Fruit fly (Drosophila melanogaster) whole organism, embryonic: ENCODE results near the gene Mdr65.

ENCODE experiments used
- Bgb ChIP-seq: fragments of 200-800 bp; sonication (Bioruptor generic); IDR thresholded peaks from 2 replicates; pipeline ENCODE4 v1.3.6; 2022; ENCODE audit warnings: missing biosample characterization, missing genetic modification characterization; ENCODE audit not compliant: partially characterized antibody
- CG10431 ChIP-seq: fragments of 200-800 bp; sonication (Bioruptor generic); optimal IDR thresholded peaks from 3 replicates; lab custom pipeline; 2018; ENCODE audit warnings: missing biosample characterization, mild to moderate bottlenecking, missing genetic modification characterization
- CG10462 ChIP-seq: fragments of 200-800 bp; sonication (Bioruptor generic); optimal IDR thresholded peaks from 2 replicates; lab custom pipeline; 2016; ENCODE audit warnings: missing biosample characterization, missing genetic modification characterization
- CG11723 ChIP-seq: fragments of 200-800 bp; sonication (Bioruptor generic); optimal IDR thresholded peaks from 2 replicates; lab custom pipeline; 2017; ENCODE audit warnings: missing biosample characterization, mild to moderate bottlenecking, missing genetic modification characterization
- CG1233 ChIP-seq: fragments of 200-800 bp; sonication (Bioruptor generic); optimal IDR thresholded peaks from 4 replicates; lab custom pipeline; 2018; ENCODE audit warnings: missing biosample characterization, mild to moderate bottlenecking, missing genetic modification characterization
- CG13424 ChIP-seq: fragments of 200-800 bp; sonication (Bioruptor generic); optimal IDR thresholded peaks from 2 replicates; lab custom pipeline; 2019; ENCODE audit warnings: missing biosample characterization, mild to moderate bottlenecking, missing genetic modification characterization, moderate library complexity
- CG13775 ChIP-seq: fragments of 200-800 bp; sonication (Bioruptor generic); optimal IDR thresholded peaks from 3 replicates; lab custom pipeline; 2017; ENCODE audit warnings: missing biosample characterization, mild to moderate bottlenecking, missing genetic modification characterization
- CG14860 ChIP-seq: fragments of 200-800 bp; sonication (Bioruptor generic); IDR thresholded peaks from 3 replicates; pipeline ENCODE4 v1.3.6; 2022; ENCODE audit warnings: missing biosample characterization, missing genetic modification characterization; ENCODE audit not compliant: partially characterized antibody
- CG16779 ChIP-seq: fragments of 200-800 bp; sonication (Bioruptor generic); IDR thresholded peaks from 2 replicates; pipeline ENCODE4 v1.3.6; 2022; ENCODE audit warnings: missing biosample characterization, missing genetic modification characterization
- CG16813 ChIP-seq: fragments of 200-800 bp; sonication (Bioruptor generic); IDR thresholded peaks from 3 replicates; pipeline ENCODE4 v1.3.6; 2022; ENCODE audit warnings: missing biosample characterization, missing genetic modification characterization; ENCODE audit not compliant: partially characterized antibody
- CG17186 ChIP-seq: fragments of 200-800 bp; sonication (Bioruptor generic); optimal IDR thresholded peaks from 3 replicates; lab custom pipeline; 2017; ENCODE audit warnings: missing biosample characterization, missing genetic modification reagents, missing genetic modification characterization
- CG17385 ChIP-seq: fragments of 200-800 bp; sonication (Bioruptor generic); optimal IDR thresholded peaks from 3 replicates; lab custom pipeline; 2018; ENCODE audit warnings: missing biosample characterization, mild to moderate bottlenecking, missing genetic modification characterization
- CG18599 ChIP-seq: fragments of 200-800 bp; sonication (Bioruptor generic); optimal IDR thresholded peaks from 3 replicates; lab custom pipeline; 2017; ENCODE audit warnings: missing biosample characterization, missing genetic modification characterization, mild to moderate bottlenecking, moderate library complexity, missing genetic modification reagents
- CG2712 ChIP-seq: fragments of 200-800 bp; optimal IDR thresholded peaks from 3 replicates; lab custom pipeline; 2019; ENCODE audit warnings: missing biosample characterization, mild to moderate bottlenecking, missing genetic modification characterization, moderate library complexity
- CG3065 ChIP-seq: fragments of 200-800 bp; sonication (Bioruptor generic); optimal IDR thresholded peaks from 2 replicates; lab custom pipeline; 2016; ENCODE audit warnings: missing biosample characterization, missing genetic modification characterization
- CG32767 ChIP-seq: fragments of 200-800 bp; sonication (Bioruptor generic); IDR thresholded peaks from 2 replicates; pipeline ENCODE4 v1.3.6; 2022; ENCODE audit warnings: missing biosample characterization, missing genetic modification characterization
- CG3726 ChIP-seq: fragments of 200-800 bp; sonication (Bioruptor generic); IDR thresholded peaks from 3 replicates; pipeline ENCODE4, ENCODE4 v1.3.6; 2022; ENCODE audit warnings: missing biosample characterization, missing genetic modification characterization
- CG5245 ChIP-seq: fragments of 200-800 bp; sonication (Bioruptor generic); optimal IDR thresholded peaks from 3 replicates; lab custom pipeline; 2016; ENCODE audit warnings: missing biosample characterization, missing genetic modification characterization
- CG7839 ChIP-seq: fragments of 200-800 bp; sonication (Bioruptor generic); optimal IDR thresholded peaks from 3 replicates; lab custom pipeline; 2018; ENCODE audit warnings: missing biosample characterization, mild to moderate bottlenecking, missing genetic modification characterization, moderate library complexity
- CG7987 ChIP-seq: fragments of 200-800 bp; sonication (Bioruptor generic); optimal IDR thresholded peaks from 2 replicates; lab custom pipeline; 2018; ENCODE audit warnings: missing biosample characterization, mild to moderate bottlenecking, missing genetic modification characterization, moderate library complexity
- CG8281 ChIP-seq: fragments of 200-800 bp; sonication (Bioruptor generic); optimal IDR thresholded peaks from 2 replicates; lab custom pipeline; 2018; ENCODE audit warnings: missing biosample characterization, mild to moderate bottlenecking, missing genetic modification characterization, moderate library complexity
- Dll ChIP-seq: fragments of 200-800 bp; sonication (Bioruptor generic); IDR thresholded peaks from 4 replicates; pipeline ENCODE4 v1.3.6; 2022; ENCODE audit warnings: missing biosample characterization, missing genetic modification characterization; ENCODE audit not compliant: partially characterized antibody
- Drgx ChIP-seq: fragments of 200-800 bp; sonication (Bioruptor generic); IDR thresholded peaks from 2 replicates; pipeline ENCODE4 v1.3.6; 2022; ENCODE audit warnings: missing biosample characterization, missing genetic modification characterization
- Fer2 ChIP-seq: fragments of 200-800 bp; sonication (Bioruptor generic); optimal IDR thresholded peaks from 2 replicates; lab custom pipeline; 2018; ENCODE audit warnings: missing biosample characterization, mild to moderate bottlenecking, missing genetic modification characterization, moderate library complexity
- H2.0 ChIP-seq: fragments of 200-800 bp; sonication (Bioruptor generic); IDR thresholded peaks from 2 replicates; pipeline ENCODE4 v1.3.6; 2022; ENCODE audit warnings: missing biosample characterization, missing genetic modification characterization
- Hr51 ChIP-seq, 2 experiments: fragments of 200-800 bp; sonication (Bioruptor generic); optimal IDR thresholded peaks; 2 replicates in 1 of 2; 3 replicates in 1 of 2; lab custom pipeline; 2016 to 2018; ENCODE audit warnings: missing biosample characterization in 2 of 2, missing genetic modification characterization in 2 of 2, mild to moderate bottlenecking in 1 of 2, moderate library complexity in 1 of 2
- Hr78 ChIP-seq, 2 experiments: fragments of 200-800 bp in 1 of 2; fragments of >200 bp in 1 of 2; sonication (Bioruptor generic) in 1 of 2; optimal IDR thresholded peaks; 2 replicates each; lab custom pipeline; 2017 to 2019; ENCODE audit warnings: missing biosample characterization in 2 of 2, missing genetic modification characterization in 2 of 2, mild to moderate bottlenecking in 1 of 2, moderate library complexity in 1 of 2
- NC2β ChIP-seq: fragments of 200-800 bp; sonication (Bioruptor generic); optimal IDR thresholded peaks from 2 replicates; lab custom pipeline; 2016; ENCODE audit warnings: missing biosample characterization, missing genetic modification characterization
- Ptx1 ChIP-seq: fragments of 200-800 bp; sonication (Bioruptor generic); IDR thresholded peaks from 2 replicates; pipeline ENCODE4 v1.3.6; 2022; ENCODE audit warnings: missing biosample characterization, missing genetic modification characterization
- Rfx ChIP-seq: fragments of 200-800 bp; sonication (Bioruptor generic); IDR thresholded peaks from 2 replicates; pipeline ENCODE4 v1.3.6; 2022; ENCODE audit warnings: missing biosample characterization, missing genetic modification characterization
- ap ChIP-seq: fragments of 200-800 bp; sonication (Bioruptor generic); IDR thresholded peaks from 2 replicates; pipeline ENCODE4 v1.3.6; 2022; ENCODE audit warnings: missing biosample characterization, missing genetic modification characterization
- chinmo ChIP-seq: fragments of 200-800 bp; sonication (Bioruptor generic); IDR thresholded peaks from 4 replicates; pipeline ENCODE4 v1.3.6; 2022; ENCODE audit warnings: missing biosample characterization, missing genetic modification characterization; ENCODE audit not compliant: partially characterized antibody
- corto ChIP-seq: fragments of 200-800 bp; sonication (Bioruptor generic); optimal IDR thresholded peaks from 2 replicates; lab custom pipeline; 2016; ENCODE audit warnings: missing biosample characterization, mild to moderate bottlenecking, missing genetic modification characterization, moderate library complexity
- gcm ChIP-seq: fragments of 200-800 bp; sonication (Bioruptor generic); optimal IDR thresholded peaks from 2 replicates; lab custom pipeline; 2019; ENCODE audit warnings: missing biosample characterization, mild to moderate bottlenecking, missing genetic modification characterization, moderate library complexity
- gsb ChIP-seq: fragments of 200-800 bp; sonication (Bioruptor generic); IDR thresholded peaks from 2 replicates; pipeline ENCODE4 v1.3.6; 2022; ENCODE audit warnings: missing biosample characterization, missing genetic modification characterization
- kah ChIP-seq: fragments of 200-800 bp; sonication (Bioruptor generic); optimal IDR thresholded peaks from 2 replicates; lab custom pipeline; 2018; ENCODE audit warnings: missing biosample characterization, mild to moderate bottlenecking, missing genetic modification characterization
- lmd ChIP-seq: fragments of 200-800 bp; sonication (Bioruptor generic); IDR thresholded peaks from 2 replicates; pipeline ENCODE4 v1.3.6; 2022; ENCODE audit warnings: missing biosample characterization, missing genetic modification characterization
- lola ChIP-seq, 3 experiments: fragments of >200 bp in 2 of 3; fragments of 200-800 bp in 1 of 3; sonication (Bioruptor generic) in 1 of 3; optimal IDR thresholded peaks; 2 replicates each; lab custom pipeline; 2017 to 2019; ENCODE audit warnings: missing biosample characterization in 3 of 3, missing genetic modification characterization in 3 of 3, mild to moderate bottlenecking in 1 of 3, moderate library complexity in 1 of 3
- lov ChIP-seq, 2 experiments: fragments of 200-800 bp in 1 of 2; fragments of >200 bp in 1 of 2; sonication (Bioruptor generic) in 1 of 2; IDR thresholded peaks in 1 of 2; optimal IDR thresholded peaks in 1 of 2; 2 replicates in 1 of 2; 3 replicates in 1 of 2; pipeline versions ENCODE4 v1.3.6 to Lab custom; 2017 to 2022; ENCODE audit warnings: missing biosample characterization in 1 of 2, missing genetic modification characterization in 1 of 2
- nau ChIP-seq: fragments of 200-800 bp; sonication (Bioruptor generic); optimal IDR thresholded peaks from 3 replicates; lab custom pipeline; 2017; ENCODE audit warnings: missing biosample characterization, mild to moderate bottlenecking, missing genetic modification characterization, missing genetic modification reagents
- odd ChIP-seq: fragments of 200-800 bp; sonication (Bioruptor generic); optimal IDR thresholded peaks from 2 replicates; lab custom pipeline; 2017; ENCODE audit warnings: missing biosample characterization, mild to moderate bottlenecking, missing genetic modification characterization
- pita ChIP-seq: fragments of 200-800 bp; sonication (Bioruptor generic); optimal IDR thresholded peaks from 2 replicates; lab custom pipeline; 2017; ENCODE audit warnings: missing biosample characterization, mild to moderate bottlenecking, missing genetic modification characterization
- slou ChIP-seq: fragments of 200-800 bp; sonication (Bioruptor generic); optimal IDR thresholded peaks from 3 replicates; lab custom pipeline; 2016; ENCODE audit warnings: missing biosample characterization, missing genetic modification characterization
- sna ChIP-seq: fragments of 200-800 bp; sonication (Bioruptor generic); IDR thresholded peaks from 2 replicates; pipeline ENCODE4 v1.3.6; 2022; ENCODE audit warnings: missing biosample characterization, missing genetic modification characterization; ENCODE audit not compliant: partially characterized antibody
- tin ChIP-seq: fragments of 200-800 bp; sonication (Bioruptor generic); optimal IDR thresholded peaks from 3 replicates; lab custom pipeline; 2016; ENCODE audit warnings: missing biosample characterization, missing genetic modification characterization
- toy ChIP-seq: fragments of 200-800 bp; sonication (Bioruptor generic); IDR thresholded peaks from 2 replicates; pipeline ENCODE4 v1.3.6; 2022; ENCODE audit warnings: missing biosample characterization, missing genetic modification characterization
- yki ChIP-seq: fragments of >200 bp; optimal IDR thresholded peaks from 3 replicates; lab custom pipeline; 2018

Mdr65 gene

dm6 chr3L:6192822-6193555, 52.6 kb downstream of the Mdr65 start, which contains the start of the genes Sf3b6 and Tnpo (continued):
- TF ChIP-seq CG3726 (GFP tag; lab: Robert Waterston, UW) (peak; percentile 57; the same call in 1 of the 3 replicates), CG7839 (tag; lab: Kevin White, UChicago) (no peak), CG32767 (GFP tag; lab: Robert Waterston, UW) (peak; percentile 82), Dll (GFP tag; lab: Robert Waterston, UW) (peak; percentile 84), lov (optimal IDR thresholded peaks at IDR 0.05; lab: Kevin White, UChicago) (no peak), lov (GFP tag; IDR thresholded peaks at IDR 0.05; lab: Robert Waterston, UW) (peak; percentile 56; the same call in 1 of the 3 replicates), H2.0 (GFP tag; lab: Robert Waterston, UW) (peak; percentile 66; the same call in 1 of the 2 replicates), CG17385 (no peak), CG1233 (GFP tag; lab: Kevin White, UChicago) (peak; percentile 74), Hr51 (GFP tag; optimal IDR thresholded peaks at IDR 0.05; lab: Kevin White, UChicago) (peak in 1 of 2 experiments; percentile 55), chinmo (GFP tag; lab: Robert Waterston, UW) (no peak), tin (peak; percentile 80), CG11723 (GFP tag; lab: Kevin White, UChicago) (no peak), yki (lab: Kevin White, UChicago) (no peak), gsb (GFP tag; lab: Robert Waterston, UW) (peak; percentile 58), CG5245 (GFP tag; lab: Kevin White, UChicago) (peak; percentile 66), lmd (GFP tag; lab: Robert Waterston, UW) (peak; percentile 85), Drgx (GFP tag; lab: Robert Waterston, UW) (peak; percentile 61), Bgb (GFP tag; lab: Robert Waterston, UW) (peak; percentile 56; the same call in 1 of the 2 replicates), CG18599 (GFP tag; lab: Kevin White, UChicago) (no peak), toy (GFP tag; lab: Robert Waterston, UW) (peak; percentile 43; the same call in 1 of the 2 replicates), gcm (GFP tag; lab: Kevin White, UChicago) (no peak), pita (GFP tag; lab: Kevin White, UChicago) (no peak), nau (GFP tag; lab: Kevin White, UChicago) (no peak), CG16779 (GFP tag; lab: Robert Waterston, UW) (no peak), CG10431 (peak; percentile 58), Hr78 (GFP tag; optimal IDR thresholded peaks at IDR 0.05; lab: Kevin White, UChicago) (no peak), corto (GFP tag; lab: Kevin White, UChicago) (no peak), slou (GFP tag; lab: Kevin White, UChicago) (peak; percentile 82), CG17186 (GFP tag; lab: Kevin White, UChicago) (peak; percentile 62), CG14860 (peak; percentile 47; the same call in 2 of the 3 replicates), CG16813 (GFP tag; lab: Robert Waterston, UW) (peak; percentile 63), CG7987 (peak; percentile 2), CG2712 (tag; lab: Kevin White, UChicago) (peak; percentile 88), odd (no peak), Rfx (GFP tag; lab: Robert Waterston, UW) (peak; percentile 88), CG10462 (GFP tag; lab: Kevin White, UChicago) (peak; percentile 64), sna (GFP tag; lab: Robert Waterston, UW) (peak; percentile 61; the same call in 1 of the 2 replicates), CG13424 (tag; lab: Kevin White, UChicago) (peak; percentile 90), CG8281 (tag; lab: Kevin White, UChicago) (no peak), kah (GFP tag; lab: Kevin White, UChicago) (peak; percentile 30), Fer2 (peak; percentile 69), Ptx1 (GFP tag; lab: Robert Waterston, UW) (peak; percentile 92), CG3065 (GFP tag; lab: Kevin White, UChicago) (peak; percentile 45), NC2β (GFP tag; lab: Kevin White, UChicago) (peak; percentile 58), lola (GFP tag; optimal IDR thresholded peaks at IDR 0.05; lab: Kevin White, UChicago) (peak in 1 of 3 experiments; percentile 91), ap (GFP tag; lab: Robert Waterston, UW) (0 out of 2 replicates have a peak, but pooled peaks have one; percentile 58), CG13775 (GFP tag; lab: Kevin White, UChicago) (peak; percentile 92)
